Worm (Caenorhabditis elegans) whole organism, L4/young adult: ENCODE results near the gene F31F4.11.

Source experiments
- dao-5 ChIP-seq: sonication (generic microtip); optimal IDR thresholded peaks from 2 replicates; lab custom pipeline; 2016; ENCODE audit warnings: missing genotype, missing genetic modification characterization, moderate library complexity, missing compliant biosample characterization
- him-1 ChIP-seq: sonication (generic microtip); optimal IDR thresholded peaks from 2 replicates; lab custom pipeline; 2016; ENCODE audit warnings: missing genotype, missing genetic modification reagents, missing genetic modification characterization, missing compliant biosample characterization

ce11 chrV:617917-618316 is 46.3 kb downstream of the F31F4.11 start:
- TF ChIP-seq dao-5 (tag; lab: Kevin White, UChicago) (no peak), him-1 (tag; lab: Kevin White, UChicago) (no peak)
